Worm (Caenorhabditis elegans) whole organism, L4 larva: ENCODE data around the gene srh-28.

Source experiments
- T26A8.4 ChIP-seq: fragments of 200-800 bp; sonication (Bioruptor generic); IDR thresholded peaks from 2 replicates; pipeline ENCODE4 v1.3.6; 2022; ENCODE audit warnings: missing genetic modification characterization, missing compliant biosample characterization
- Y48G9A.11 ChIP-seq: fragments of 200-800 bp; sonication (Bioruptor generic); IDR thresholded peaks from 2 replicates; pipeline ENCODE4 v1.3.6; 2022; ENCODE audit warnings: missing genetic modification reagents, missing genetic modification characterization, missing compliant biosample characterization
- ZK546.5 ChIP-seq, 2 experiments: sonication (generic microtip); optimal IDR thresholded peaks; 2 replicates each; lab custom pipeline; 2017; ENCODE audit warnings: missing biosample characterization in 2 of 2, missing genetic modification characterization in 2 of 2
- ama-1 ChIP-seq: fragments of 150-350 bp; optimal IDR thresholded peaks from 2 replicates; lab custom pipeline; 2014; ENCODE audit warnings: inconsistent platforms, mixed read lengths
- ceh-28 ChIP-seq: fragments of 150-350 bp; optimal IDR thresholded peaks from 2 replicates; lab custom pipeline; 2014; ENCODE audit warnings: missing biosample characterization, missing genetic modification reagents, missing genetic modification characterization
- ceh-82 ChIP-seq: sonication (generic microtip); optimal IDR thresholded peaks from 2 replicates; lab custom pipeline; 2017; ENCODE audit warnings: missing biosample characterization, missing genetic modification characterization
- daf-12 ChIP-seq: fragments of 150-350 bp; optimal IDR thresholded peaks from 2 replicates; lab custom pipeline; 2014; ENCODE audit warnings: missing biosample characterization, missing genetic modification reagents, missing genetic modification characterization
- daf-19 ChIP-seq: fragments of 200-800 bp; sonication (Bioruptor generic); conservative IDR thresholded peaks from 2 replicates; pipeline ENCODE4 v1.3.6; 2022; ENCODE audit warnings: missing genetic modification characterization, missing compliant biosample characterization
- lir-3 ChIP-seq: sonication (generic microtip); optimal IDR thresholded peaks from 2 replicates; lab custom pipeline; 2016; ENCODE audit warnings: mild to moderate bottlenecking, missing genetic modification characterization, missing compliant biosample characterization
- mep-1 ChIP-seq: fragments of 150-350 bp; sonication (generic microtip); optimal IDR thresholded peaks from 3 replicates; lab custom pipeline; 2014; ENCODE audit warnings: missing biosample characterization, missing genetic modification characterization
- nhr-237 ChIP-seq: sonication (generic microtip); optimal IDR thresholded peaks from 2 replicates; lab custom pipeline; 2017; ENCODE audit warnings: missing biosample characterization, missing genetic modification characterization
- nhr-6 ChIP-seq: fragments of 150-350 bp; optimal IDR thresholded peaks from 2 replicates; lab custom pipeline; 2014; ENCODE audit warnings: missing biosample characterization, missing genetic modification characterization
- skn-1 ChIP-seq: fragments of 150-350 bp; optimal IDR thresholded peaks from 2 replicates; lab custom pipeline; 2014; ENCODE audit warnings: missing biosample characterization, missing genetic modification characterization
- unc-62 ChIP-seq, 3 experiments: fragments of 150-350 bp in 1 of 3; sonication (generic microtip); optimal IDR thresholded peaks in 2 of 3; peaks in 1 of 3; 1 replicate in 1 of 3; 2 replicates in 2 of 3; lab custom pipeline; 2014 to 2017; ENCODE audit warnings: missing biosample characterization in 3 of 3, missing genetic modification characterization in 3 of 3, missing genetic modification reagents in 3 of 3, missing genotype in 1 of 3

DNA sequence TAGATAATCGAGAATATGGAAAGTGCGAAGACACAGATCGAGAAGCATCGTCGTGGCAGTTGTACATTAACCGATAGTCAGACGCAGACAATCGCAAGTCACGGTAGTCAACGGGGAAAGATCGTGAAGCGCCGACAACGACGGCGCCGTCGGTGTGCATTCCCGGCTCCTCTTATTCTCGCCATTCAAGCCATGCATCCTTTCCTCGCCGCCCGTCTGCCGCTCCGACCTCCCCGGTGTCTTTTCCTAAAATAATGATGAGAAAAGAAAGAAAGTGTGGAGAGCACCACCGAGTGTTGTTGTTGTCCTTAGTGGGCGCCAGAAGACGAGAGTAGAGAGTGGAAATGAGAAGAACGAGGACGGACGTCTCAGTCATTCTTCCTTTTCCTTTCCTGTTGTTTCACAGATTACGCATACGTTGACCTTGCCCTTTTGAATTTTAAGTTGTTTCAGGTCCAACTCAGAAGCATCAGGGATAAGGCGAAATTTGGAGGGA is 18.2 kb upstream of the srh-28 start, which contains the start of gene ZC404.1:
- TF ChIP-seq nhr-237 (tag; lab: Kevin White, UChicago) (no peak), lir-3 (tag; lab: Kevin White, UChicago) (no peak), ZK546.5 (tag; optimal IDR thresholded peaks at IDR 0.05; lab: Kevin White, UChicago) (no peak), Y48G9A.11 (GFP tag; lab: Robert Waterston, UW) (no peak), nhr-6 (tag; lab: Kevin White, UChicago) (no peak), skn-1 (tag; lab: Kevin White, UChicago) (no peak), daf-12 (tag; lab: Kevin White, UChicago) (no peak), ama-1 (no peak), ceh-82 (tag; lab: Kevin White, UChicago) (no peak), unc-62 (GFP tag; optimal IDR thresholded peaks at IDR 0.05 in 1 of 2; lab: Kevin White, UChicago) (no peak), unc-62 (tag; optimal IDR thresholded peaks at IDR 0.05; lab: Kevin White, UChicago) (no peak), ceh-28 (no peak), T26A8.4 (GFP tag; lab: Robert Waterston, UW) (no peak), daf-19 (GFP tag; lab: Robert Waterston, UW) (no peak), mep-1 (tag; lab: Kevin White, UChicago) (no peak)
